Fruit fly (Drosophila melanogaster) whole organism, embryonic: ENCODE results near the gene JIL-1.

Experiments used
- CG11560 ChIP-seq: fragments of 200-800 bp; sonication (Bioruptor generic); IDR thresholded peaks from 3 replicates; pipeline ENCODE4 v1.3.6; 2022; ENCODE audit warnings: missing biosample characterization, missing genetic modification characterization
- CG12219 ChIP-seq: fragments of 200-800 bp; sonication (Bioruptor generic); optimal IDR thresholded peaks from 3 replicates; lab custom pipeline; 2018; ENCODE audit warnings: missing biosample characterization, mild to moderate bottlenecking, missing genetic modification characterization
- CG12391 ChIP-seq: fragments of 200-800 bp; sonication (Bioruptor generic); optimal IDR thresholded peaks from 3 replicates; lab custom pipeline; 2018; ENCODE audit warnings: missing biosample characterization, mild to moderate bottlenecking, missing genetic modification characterization, moderate library complexity
- CG12942 ChIP-seq: fragments of 200-800 bp; sonication (Bioruptor generic); optimal IDR thresholded peaks from 3 replicates; lab custom pipeline; 2016; ENCODE audit warnings: missing biosample characterization, missing genetic modification characterization
- CG14441 ChIP-seq: fragments of 200-800 bp; sonication (Bioruptor generic); IDR thresholded peaks from 2 replicates; pipeline ENCODE4 v1.3.6; 2022; ENCODE audit warnings: missing biosample characterization, missing genetic modification characterization
- CG16779 ChIP-seq: fragments of 200-800 bp; sonication (Bioruptor generic); IDR thresholded peaks from 2 replicates; pipeline ENCODE4 v1.3.6; 2022; ENCODE audit warnings: missing biosample characterization, missing genetic modification characterization
- CG16815 ChIP-seq: fragments of 200-800 bp; sonication (Bioruptor generic); optimal IDR thresholded peaks from 3 replicates; lab custom pipeline; 2017; ENCODE audit warnings: missing biosample characterization, mild to moderate bottlenecking, missing genetic modification characterization
- CG18599 ChIP-seq: fragments of 200-800 bp; sonication (Bioruptor generic); optimal IDR thresholded peaks from 3 replicates; lab custom pipeline; 2017; ENCODE audit warnings: missing biosample characterization, missing genetic modification characterization, mild to moderate bottlenecking, moderate library complexity, missing genetic modification reagents
- CG31224 ChIP-seq: fragments of 200-800 bp; sonication (Bioruptor generic); IDR thresholded peaks from 2 replicates; pipeline ENCODE4 v1.3.6; 2022; ENCODE audit warnings: missing biosample characterization, missing genetic modification characterization
- CG31441 ChIP-seq: fragments of 200-800 bp; sonication (Bioruptor generic); IDR thresholded peaks from 2 replicates; pipeline ENCODE4 v1.3.6; 2022; ENCODE audit warnings: missing biosample characterization, missing genetic modification characterization
- CG32772 ChIP-seq: fragments of 200-800 bp; sonication (Bioruptor generic); IDR thresholded peaks from 2 replicates; pipeline ENCODE4 v1.3.6; 2022; ENCODE audit warnings: missing biosample characterization, missing genetic modification characterization
- CG4424 ChIP-seq: fragments of 200-800 bp; sonication (Bioruptor generic); optimal IDR thresholded peaks from 3 replicates; lab custom pipeline; 2016; ENCODE audit warnings: missing biosample characterization, missing genetic modification characterization
- CG6254 ChIP-seq: fragments of 200-800 bp; sonication (Bioruptor generic); optimal IDR thresholded peaks from 3 replicates; lab custom pipeline; 2017; ENCODE audit warnings: mild to moderate bottlenecking, missing biosample characterization, missing genetic modification reagents, missing genetic modification characterization
- CG6272 ChIP-seq: fragments of 200-800 bp; sonication (Bioruptor generic); IDR thresholded peaks from 2 replicates; pipeline ENCODE4 v1.3.6; 2022; ENCODE audit warnings: missing biosample characterization, missing genetic modification characterization
- CG6813 ChIP-seq: fragments of 200-800 bp; sonication (Bioruptor generic); optimal IDR thresholded peaks from 2 replicates; lab custom pipeline; 2017; ENCODE audit warnings: missing biosample characterization, missing genetic modification characterization, mild to moderate bottlenecking, moderate library complexity, missing genetic modification reagents
- CG7556 ChIP-seq: fragments of 200-800 bp; sonication (Bioruptor generic); optimal IDR thresholded peaks from 2 replicates; lab custom pipeline; 2017; ENCODE audit warnings: missing biosample characterization, mild to moderate bottlenecking, missing genetic modification characterization
- CHES-1-like ChIP-seq: fragments of 200-800 bp; sonication (Bioruptor generic); optimal IDR thresholded peaks from 2 replicates; lab custom pipeline; 2016; ENCODE audit warnings: missing biosample characterization, missing genetic modification characterization
- CkIIα-i1 ChIP-seq: fragments of 200-800 bp; sonication (Bioruptor generic); IDR thresholded peaks from 2 replicates; pipeline ENCODE4 v1.3.6; 2022; ENCODE audit warnings: missing biosample characterization, missing genetic modification characterization
- CoRest ChIP-seq: fragments of 200-800 bp; sonication (Bioruptor generic); optimal IDR thresholded peaks from 3 replicates; lab custom pipeline; 2018; ENCODE audit warnings: missing biosample characterization, mild to moderate bottlenecking, missing genetic modification characterization, moderate library complexity
- D19B ChIP-seq: fragments of 200-800 bp; sonication (Bioruptor generic); optimal IDR thresholded peaks from 2 replicates; lab custom pipeline; 2017; ENCODE audit warnings: missing biosample characterization, mild to moderate bottlenecking, missing genetic modification characterization
- ERR ChIP-seq: fragments of 200-800 bp; sonication (Bioruptor generic); optimal IDR thresholded peaks from 2 replicates; lab custom pipeline; 2016; ENCODE audit warnings: missing biosample characterization, missing genetic modification characterization
- HLHmδ ChIP-seq: fragments of 200-800 bp; sonication (Bioruptor generic); optimal IDR thresholded peaks from 2 replicates; lab custom pipeline; 2018; ENCODE audit warnings: missing biosample characterization, mild to moderate bottlenecking, missing genetic modification characterization, moderate library complexity
- Kr ChIP-seq: fragments of 200-800 bp; sonication (Bioruptor generic); optimal IDR thresholded peaks from 2 replicates; lab custom pipeline; 2017; ENCODE audit warnings: missing biosample characterization, mild to moderate bottlenecking, missing genetic modification characterization
- Oli ChIP-seq: fragments of 200-800 bp; sonication (Bioruptor generic); optimal IDR thresholded peaks from 2 replicates; lab custom pipeline; 2018; ENCODE audit warnings: missing biosample characterization, mild to moderate bottlenecking, missing genetic modification characterization, moderate library complexity
- Optix ChIP-seq: fragments of 200-800 bp; sonication (Bioruptor generic); IDR thresholded peaks from 3 replicates; pipeline ENCODE4 v1.3.6; 2022; ENCODE audit warnings: missing biosample characterization, missing genetic modification characterization
- PHDP ChIP-seq: fragments of 200-800 bp; sonication (Bioruptor generic); optimal IDR thresholded peaks from 3 replicates; lab custom pipeline; 2018; ENCODE audit warnings: missing biosample characterization, mild to moderate bottlenecking, missing genetic modification characterization, moderate library complexity
- Pdp1 ChIP-seq, 2 experiments: fragments of 200-800 bp; sonication (Bioruptor generic); optimal IDR thresholded peaks; 3 replicates each; lab custom pipeline; 2016; ENCODE audit warnings: missing biosample characterization in 2 of 2, missing genetic modification characterization in 2 of 2, mild to moderate bottlenecking in 1 of 2, moderate library complexity in 1 of 2
- Sox100B ChIP-seq: fragments of 200-800 bp; sonication (Bioruptor generic); optimal IDR thresholded peaks from 3 replicates; lab custom pipeline; 2018; ENCODE audit warnings: missing biosample characterization, mild to moderate bottlenecking, missing genetic modification characterization
- Sox102F ChIP-seq: fragments of 200-800 bp; sonication (Bioruptor generic); optimal IDR thresholded peaks from 2 replicates; lab custom pipeline; 2018; ENCODE audit warnings: missing biosample characterization, mild to moderate bottlenecking, missing genetic modification characterization, moderate library complexity
- Ssrp ChIP-seq: fragments of 200-800 bp; sonication (Bioruptor generic); optimal IDR thresholded peaks from 2 replicates; lab custom pipeline; 2018; ENCODE audit warnings: missing biosample characterization, mild to moderate bottlenecking, missing genetic modification characterization, moderate library complexity
- Stat92E ChIP-seq, 3 experiments: fragments of >200 bp in 2 of 3; fragments of 200-800 bp in 1 of 3; sonication (Bioruptor generic) in 1 of 3; optimal IDR thresholded peaks; 2 replicates each; lab custom pipeline; 2017 to 2019; ENCODE audit warnings: missing biosample characterization in 3 of 3, missing genetic modification characterization in 3 of 3, mild to moderate bottlenecking in 1 of 3, moderate library complexity in 1 of 3
- Xrp1 ChIP-seq: fragments of 200-800 bp; sonication (Bioruptor generic); IDR thresholded peaks from 2 replicates; pipeline ENCODE4 v1.3.6; 2022; ENCODE audit warnings: missing biosample characterization, missing genetic modification characterization
- ab ChIP-seq: fragments of 200-800 bp; sonication (Bioruptor generic); optimal IDR thresholded peaks from 2 replicates; lab custom pipeline; 2016; ENCODE audit warnings: missing biosample characterization, missing genetic modification characterization
- ash1 ChIP-seq: fragments of 200-800 bp; sonication (Bioruptor generic); optimal IDR thresholded peaks from 2 replicates; lab custom pipeline; 2018; ENCODE audit warnings: missing biosample characterization, mild to moderate bottlenecking, missing genetic modification characterization
- az2 ChIP-seq: fragments of 200-800 bp; sonication (Bioruptor generic); optimal IDR thresholded peaks from 3 replicates; lab custom pipeline; 2016; ENCODE audit warnings: missing biosample characterization, missing genetic modification characterization
- chn ChIP-seq: fragments of 200-800 bp; sonication (Bioruptor generic); optimal IDR thresholded peaks from 2 replicates; lab custom pipeline; 2016; ENCODE audit warnings: missing biosample characterization, missing genetic modification characterization
- dmrt99B ChIP-seq: fragments of 200-800 bp; sonication (Bioruptor generic); optimal IDR thresholded peaks from 2 replicates; lab custom pipeline; 2018; ENCODE audit warnings: missing biosample characterization, mild to moderate bottlenecking, missing genetic modification characterization, moderate library complexity
- insv ChIP-seq, 2 experiments: fragments of 200-800 bp; sonication (Bioruptor generic); optimal IDR thresholded peaks; 3 replicates each; lab custom pipeline; 2016 to 2018; ENCODE audit warnings: missing biosample characterization in 2 of 2, missing genetic modification characterization in 2 of 2
- kni ChIP-seq: fragments of 200-800 bp; sonication (Bioruptor generic); optimal IDR thresholded peaks from 3 replicates; lab custom pipeline; 2017; ENCODE audit warnings: mild to moderate bottlenecking, missing biosample characterization, missing genetic modification reagents, missing genetic modification characterization
- nmo ChIP-seq: fragments of 200-800 bp; sonication (Bioruptor generic); optimal IDR thresholded peaks from 2 replicates; lab custom pipeline; 2018; ENCODE audit warnings: missing biosample characterization, mild to moderate bottlenecking, missing genetic modification characterization, moderate library complexity
- phol ChIP-seq: fragments of 200-800 bp; sonication (Bioruptor generic); optimal IDR thresholded peaks from 3 replicates; lab custom pipeline; 2018; ENCODE audit warnings: missing biosample characterization, mild to moderate bottlenecking, missing genetic modification characterization, moderate library complexity
- pros ChIP-seq: fragments of 200-800 bp; sonication (Bioruptor generic); optimal IDR thresholded peaks from 3 replicates; lab custom pipeline; 2019; ENCODE audit warnings: missing biosample characterization, mild to moderate bottlenecking, missing genetic modification characterization, moderate library complexity
- pum ChIP-seq: fragments of 200-800 bp; sonication (Bioruptor generic); optimal IDR thresholded peaks from 2 replicates; lab custom pipeline; 2016; ENCODE audit warnings: missing biosample characterization, missing genetic modification characterization
- pzg ChIP-seq: fragments of 200-800 bp; sonication (Bioruptor generic); optimal IDR thresholded peaks from 3 replicates; lab custom pipeline; 2018; ENCODE audit warnings: missing biosample characterization, mild to moderate bottlenecking, missing genetic modification characterization, moderate library complexity
- ro ChIP-seq: fragments of 200-800 bp; sonication (Bioruptor generic); IDR thresholded peaks from 2 replicates; pipeline ENCODE4 v1.3.6; 2022; ENCODE audit warnings: missing biosample characterization, missing genetic modification characterization
- row ChIP-seq: fragments of 200-800 bp; sonication (Bioruptor generic); IDR thresholded peaks from 3 replicates; pipeline ENCODE4 v1.3.6; 2022; ENCODE audit warnings: missing biosample characterization, missing genetic modification characterization
- sisA ChIP-seq: fragments of 200-800 bp; sonication (Bioruptor generic); IDR thresholded peaks from 2 replicates; pipeline ENCODE4 v1.3.6; 2022; ENCODE audit warnings: missing biosample characterization, missing genetic modification characterization
- sna ChIP-seq: fragments of 200-800 bp; sonication (Bioruptor generic); IDR thresholded peaks from 2 replicates; pipeline ENCODE4 v1.3.6; 2022; ENCODE audit warnings: missing biosample characterization, missing genetic modification characterization; ENCODE audit not compliant: partially characterized antibody
- ssp ChIP-seq: fragments of 200-800 bp; sonication (Bioruptor generic); IDR thresholded peaks from 2 replicates; pipeline ENCODE4 v1.3.6; 2022; ENCODE audit warnings: missing biosample characterization, missing genetic modification characterization
- zen ChIP-seq: fragments of 200-800 bp; sonication (Bioruptor generic); optimal IDR thresholded peaks from 3 replicates; lab custom pipeline; 2018; ENCODE audit warnings: missing biosample characterization, mild to moderate bottlenecking, missing genetic modification characterization, moderate library complexity

The JIL-1 gene

dm6 chr3L:11124439-11124838, 31.4 kb upstream of the JIL-1 start (continued):
- TF ChIP-seq pzg (GFP tag; lab: Kevin White, UChicago) (no peak), sisA (GFP tag; lab: Robert Waterston, UW) (no peak), ash1 (GFP tag; lab: Kevin White, UChicago) (no peak), pros (GFP tag; lab: Kevin White, UChicago) (no peak), Sox102F (GFP tag; lab: Kevin White, UChicago) (peak; percentile 6), chn (GFP tag; lab: Kevin White, UChicago) (peak; percentile 16), CG31224 (GFP tag; lab: Robert Waterston, UW) (no peak), CG14441 (GFP tag; lab: Robert Waterston, UW) (no peak), CG6272 (no peak), CG7556 (peak; percentile 6), nmo (peak; percentile 14), D19B (GFP tag; lab: Kevin White, UChicago) (no peak), Optix (GFP tag; lab: Robert Waterston, UW) (no peak), pum (GFP tag; lab: Kevin White, UChicago) (no peak), CG6254 (no peak), ssp (GFP tag; lab: Robert Waterston, UW) (no peak), Xrp1 (GFP tag; lab: Robert Waterston, UW) (peak; percentile 8; the same call in 1 of the 2 replicates), CG32772 (GFP tag; lab: Robert Waterston, UW) (no peak), sna (GFP tag; lab: Robert Waterston, UW) (no peak), ro (GFP tag; lab: Robert Waterston, UW) (no peak), kni (GFP tag; lab: Kevin White, UChicago) (no peak), Ssrp (tag; lab: Kevin White, UChicago) (peak; percentile 11), Kr (GFP tag; lab: Kevin White, UChicago) (no peak), CG12942 (GFP tag; lab: Kevin White, UChicago) (no peak), insv (GFP tag; optimal IDR thresholded peaks at IDR 0.05; lab: Kevin White, UChicago) (no peak), phol (tag; lab: Kevin White, UChicago) (peak; percentile 13), Oli (peak; percentile 44), CG12391 (tag; lab: Kevin White, UChicago) (peak; percentile 17), CG6813 (GFP tag; lab: Kevin White, UChicago) (no peak), dmrt99B (tag; lab: Kevin White, UChicago) (peak; percentile 29), Sox100B (GFP tag; lab: Kevin White, UChicago) (peak; percentile 10), CG16815 (no peak), ab (GFP tag; lab: Kevin White, UChicago) (no peak), CoRest (peak; percentile 13), ERR (GFP tag; lab: Kevin White, UChicago) (no peak), CG31441 (GFP tag; lab: Robert Waterston, UW) (peak; percentile 32; the same call in 1 of the 2 replicates), az2 (no peak), CG11560 (tag; lab: Robert Waterston, UW) (no peak), row (GFP tag; lab: Robert Waterston, UW) (peak; percentile 19; the same call in 1 of the 3 replicates), CkIIα-i1 (no peak), Stat92E (GFP tag; optimal IDR thresholded peaks at IDR 0.05; lab: Kevin White, UChicago) (no peak), CG16779 (GFP tag; lab: Robert Waterston, UW) (no peak), CG18599 (peak; percentile 1), CHES-1-like (GFP tag; lab: Kevin White, UChicago) (no peak), zen (tag; lab: Kevin White, UChicago) (no peak), CG12219 (GFP tag; lab: Kevin White, UChicago) (no peak), HLHmδ (GFP tag; lab: Kevin White, UChicago) (no peak), Pdp1 (GFP tag; optimal IDR thresholded peaks at IDR 0.05; lab: Kevin White, UChicago) (peak in 1 of 2 experiments; percentile 2), PHDP (tag; lab: Kevin White, UChicago) (peak; percentile 23), CG4424 (peak; percentile 20)
